Fruit fly (Drosophila melanogaster) whole organism, wandering third instar larva: Measurements from ENCODE around the gene flfl.

Experiments used
- CG9705 ChIP-seq: fragments of 200-800 bp; sonication (Bioruptor generic); optimal IDR thresholded peaks from 2 replicates; lab custom pipeline; 2018; ENCODE audit warnings: missing biosample characterization, mild to moderate bottlenecking, missing genetic modification characterization
- CrebA ChIP-seq: fragments of 200-800 bp; sonication (Bioruptor generic); optimal IDR thresholded peaks from 2 replicates; lab custom pipeline; 2016; ENCODE audit warnings: missing biosample characterization, mild to moderate bottlenecking, missing genetic modification characterization, borderline replicate concordance
- Dfd ChIP-seq: fragments of >200 bp; optimal IDR thresholded peaks from 2 replicates; lab custom pipeline; 2017; ENCODE audit warnings: missing biosample characterization, missing genetic modification characterization
- HLH106 ChIP-seq: fragments of 200-800 bp; optimal IDR thresholded peaks from 3 replicates; lab custom pipeline; 2019; ENCODE audit warnings: missing biosample characterization, mild to moderate bottlenecking, missing genetic modification characterization, moderate library complexity
- Myc ChIP-seq: fragments of >200 bp; optimal IDR thresholded peaks from 2 replicates; lab custom pipeline; 2017
- OdsH ChIP-seq: fragments of 200-800 bp; sonication (Bioruptor generic); optimal IDR thresholded peaks from 2 replicates; lab custom pipeline; 2016; ENCODE audit warnings: missing biosample characterization, mild to moderate bottlenecking, missing genetic modification characterization
- br ChIP-seq: fragments of 200-800 bp; sonication (Bioruptor generic); optimal IDR thresholded peaks from 2 replicates; lab custom pipeline; 2016; ENCODE audit warnings: missing biosample characterization, missing genetic modification characterization
- fru ChIP-seq: fragments of 200-800 bp; sonication (Bioruptor generic); optimal IDR thresholded peaks from 3 replicates; lab custom pipeline; 2016; ENCODE audit warnings: missing biosample characterization, mild to moderate bottlenecking, missing genetic modification characterization
- lola ChIP-seq: fragments of >200 bp; optimal IDR thresholded peaks from 2 replicates; lab custom pipeline; 2017; ENCODE audit warnings: missing biosample characterization, missing genetic modification characterization
- psq ChIP-seq: fragments of 200-800 bp; sonication (Bioruptor generic); optimal IDR thresholded peaks from 3 replicates; lab custom pipeline; 2017; ENCODE audit warnings: missing biosample characterization, mild to moderate bottlenecking, missing genetic modification characterization, moderate library complexity

DNA sequence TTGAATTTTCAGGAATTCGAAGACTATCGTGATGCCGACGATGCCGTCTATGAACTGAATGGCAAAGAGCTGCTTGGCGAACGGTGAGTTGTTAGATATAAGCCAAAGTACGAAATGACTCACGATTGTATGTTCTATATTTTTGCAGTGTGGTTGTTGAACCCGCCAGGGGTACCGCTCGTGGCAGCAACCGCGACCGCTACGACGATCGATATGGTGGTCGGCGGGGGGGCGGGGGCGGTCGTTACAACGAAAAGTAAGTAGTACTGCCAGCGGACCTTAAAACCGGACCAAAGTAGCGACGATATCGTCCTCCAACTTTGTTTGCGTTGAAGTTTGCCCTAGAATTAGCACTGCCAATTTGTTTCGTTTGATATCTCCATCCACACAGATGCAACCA, 21.6 kb upstream of the flfl start:
- TF ChIP-seq lola (GFP tag; lab: Kevin White, UChicago) = no peak
- no peak for TF ChIP-seq OdsH (GFP tag; lab: Kevin White, UChicago)
- TF ChIP-seq Dfd (GFP tag; lab: Kevin White, UChicago) = no peak
- no peak for TF ChIP-seq HLH106
- TF ChIP-seq CG9705 (GFP tag; lab: Kevin White, UChicago) = no peak
- no peak for TF ChIP-seq br (GFP tag; lab: Kevin White, UChicago)
- TF ChIP-seq Myc = no peak
- TF ChIP-seq psq (GFP tag; lab: Kevin White, UChicago) = no peak
- TF ChIP-seq fru = no peak
- no peak for TF ChIP-seq CrebA (GFP tag; lab: Kevin White, UChicago)
